Worm (Caenorhabditis elegans) whole organism, L1 larva: Measurements from ENCODE around the gene arl-3.

Experiments used
- C16A3.4 ChIP-seq: fragments of 150-350 bp; optimal IDR thresholded peaks from 2 replicates; lab custom pipeline; 2014; ENCODE audit warnings: missing biosample characterization, missing genetic modification characterization
- C34B4.2 ChIP-seq: sonication (generic microtip); optimal IDR thresholded peaks from 2 replicates; lab custom pipeline; 2017; ENCODE audit warnings: mild to moderate bottlenecking, missing genetic modification characterization, missing compliant biosample characterization
- ces-1 ChIP-seq: fragments of 150-350 bp; optimal IDR thresholded peaks from 2 replicates; lab custom pipeline; 2014; ENCODE audit warnings: missing biosample characterization, missing genetic modification reagents, missing genetic modification characterization
- fos-1 ChIP-seq: fragments of 150-350 bp; optimal IDR thresholded peaks from 2 replicates; lab custom pipeline; 2014; ENCODE audit warnings: missing biosample characterization, missing genetic modification characterization
- lin-35 ChIP-seq, 2 experiments: fragments of 150-350 bp; optimal IDR thresholded peaks; 2 replicates each; lab custom pipeline; 2014; ENCODE audit warnings: missing biosample characterization in 2 of 2, missing genetic modification characterization in 2 of 2, missing genetic modification reagents in 2 of 2
- lin-39 ChIP-seq: fragments of 150-350 bp; optimal IDR thresholded peaks from 2 replicates; lab custom pipeline; 2014; ENCODE audit warnings: missing biosample characterization, missing genetic modification reagents, missing genetic modification characterization
- mef-2 ChIP-seq: fragments of 150-350 bp; optimal IDR thresholded peaks from 2 replicates; lab custom pipeline; 2014; ENCODE audit warnings: missing biosample characterization, missing genetic modification characterization
- mep-1 ChIP-seq: fragments of 150-350 bp; optimal IDR thresholded peaks from 2 replicates; lab custom pipeline; 2014; ENCODE audit warnings: missing biosample characterization, missing genetic modification characterization
- nhr-76 ChIP-seq: sonication (generic microtip); optimal IDR thresholded peaks from 2 replicates; lab custom pipeline; 2017; ENCODE audit warnings: missing biosample characterization, missing genetic modification characterization

ce11 chrII:14620730-14621129 is 14.5 kb downstream of the arl-3 start:
- TF ChIP-seq fos-1 (no peak), lin-39 (tag; lab: Kevin White, UChicago) (no peak), mep-1 (tag; lab: Kevin White, UChicago) (no peak), ces-1 (GFP tag; lab: Kevin White, UChicago) (no peak), nhr-76 (no peak), lin-35 (GFP tag; optimal IDR thresholded peaks at IDR 0.05; lab: Kevin White, UChicago) (no peak), C34B4.2 (no peak), C16A3.4 (tag; lab: Kevin White, UChicago) (no peak), mef-2 (tag; lab: Kevin White, UChicago) (no peak)
